Fruit fly (Drosophila melanogaster): Measurements from ENCODE around the gene CG6707.
A peak's percentile ranks its signal among the peaks of the same experiment; 100 is the strongest.

CG6707 gene

dm6 chr3L:9888630-9889130 is 9.7 kb downstream of the CG6707 start, which contains the start of the genes Taf2 and CalpB (continued):
- TF ChIP-seq Hr3 (GFP tag; optimal IDR thresholded peaks at IDR 0.05): peak; percentile 81
- TF ChIP-seq CG33213 (GFP tag; optimal IDR thresholded peaks at IDR 0.05): no peak
- TF ChIP-seq Max (GFP tag; optimal IDR thresholded peaks at IDR 0.05): peak; percentile 54
- peak; percentile 81 for TF ChIP-seq CG4820 (GFP tag; optimal IDR thresholded peaks at IDR 0.05)
- peak; percentile 16 for TF ChIP-seq CG9876 (GFP tag; optimal IDR thresholded peaks at IDR 0.05)
- TF ChIP-seq tll (GFP tag; optimal IDR thresholded peaks at IDR 0.05): peak in 1 of 2 experiments; percentile 57
- no peak for TF ChIP-seq sima (GFP tag; optimal IDR thresholded peaks at IDR 0.05)
- no peak for TF ChIP-seq CG12236 (GFP tag; optimal IDR thresholded peaks at IDR 0.05)
- TF ChIP-seq CG6689 (GFP tag; IDR thresholded peaks at IDR 0.05): peak; percentile 91
- TF ChIP-seq eyg (GFP tag; optimal IDR thresholded peaks at IDR 0.05): no peak
- TF ChIP-seq Adf1 (GFP tag; IDR thresholded peaks at IDR 0.05): no peak
- no peak for TF ChIP-seq MTF-1 (GFP tag; optimal IDR thresholded peaks at IDR 0.05; ENCODE audit: borderline replicate concordance)
- peak; percentile 85 for TF ChIP-seq Rfx (GFP tag; IDR thresholded peaks at IDR 0.05)
- TF ChIP-seq CG13287 (GFP tag; IDR thresholded peaks at IDR 0.05; ENCODE audit: partially characterized antibody): peak; percentile 29
- no peak for TF ChIP-seq CG8765 (GFP tag; IDR thresholded peaks at IDR 0.05)
- no peak for TF ChIP-seq CG6683 (GFP tag; optimal IDR thresholded peaks at IDR 0.05)
- TF ChIP-seq CG7928 (GFP tag; optimal IDR thresholded peaks at IDR 0.05): peak; percentile 97
- TF ChIP-seq B-H1 (GFP tag; IDR thresholded peaks at IDR 0.05): peak; percentile 54
- TF ChIP-seq D (optimal IDR thresholded peaks at IDR 0.05): no peak
- peak; percentile 82 for TF ChIP-seq D (GFP tag; optimal IDR thresholded peaks at IDR 0.05)
- peak; percentile 59; the same call in 2 of the 3 replicates for TF ChIP-seq CG7357 (GFP tag; IDR thresholded peaks at IDR 0.05)
- peak; percentile 42 for TF ChIP-seq slp2 (GFP tag; optimal IDR thresholded peaks at IDR 0.05)
- peak; percentile 62 for TF ChIP-seq CG15011 (GFP tag; optimal IDR thresholded peaks at IDR 0.05)
- peak; percentile 72 for TF ChIP-seq caup (GFP tag; optimal IDR thresholded peaks at IDR 0.05; ENCODE audit: severe bottlenecking)
- TF ChIP-seq CG1792 (GFP tag; optimal IDR thresholded peaks at IDR 0.05): no peak
- TF ChIP-seq Mes4 (GFP tag; optimal IDR thresholded peaks at IDR 0.05): no peak
- no peak for TF ChIP-seq CG18011 (GFP tag; optimal IDR thresholded peaks at IDR 0.05)
- TF ChIP-seq ewg (GFP tag; optimal IDR thresholded peaks at IDR 0.05): peak; percentile 61
- TF ChIP-seq Xbp1 (GFP tag; optimal IDR thresholded peaks at IDR 0.05): peak; percentile 84
- TF ChIP-seq hkb (optimal IDR thresholded peaks at IDR 0.05): no peak
- TF ChIP-seq hkb (GFP tag; IDR thresholded peaks at IDR 0.05): peak; percentile 71
- TF ChIP-seq pnt (GFP tag; optimal IDR thresholded peaks at IDR 0.05): no peak
- TF ChIP-seq H15 (GFP tag; IDR thresholded peaks at IDR 0.05): peak; percentile 49; the same call in 2 of the 3 replicates
- TF ChIP-seq CG6175 (GFP tag; IDR thresholded peaks at IDR 0.05): 0 out of 3 replicates have a peak, but pooled peaks have one; percentile 40
- TF ChIP-seq pho (GFP tag; optimal IDR thresholded peaks at IDR 0.05): peak; percentile 62
- peak; percentile 34; the same call in 1 of the 3 replicates for TF ChIP-seq CG6791 (GFP tag; IDR thresholded peaks at IDR 0.05; ENCODE audit: partially characterized antibody)
- TF ChIP-seq CG3838 (GFP tag; optimal IDR thresholded peaks at IDR 0.05): peak; percentile 34
- TF ChIP-seq CG2116 (GFP tag; optimal IDR thresholded peaks at IDR 0.05): peak; percentile 68
- TF ChIP-seq Antp (GFP tag; optimal IDR thresholded peaks at IDR 0.05): peak; percentile 18
- TF ChIP-seq dan (GFP tag; IDR thresholded peaks at IDR 0.05): no peak
- peak; percentile 42 for TF ChIP-seq CG3163 (GFP tag; optimal IDR thresholded peaks at IDR 0.05)
- TF ChIP-seq oc (tag; optimal IDR thresholded peaks at IDR 0.05): peak; percentile 73
- TF ChIP-seq gt (GFP tag; IDR thresholded peaks at IDR 0.05): no peak
- peak; percentile 2 for TF ChIP-seq emc (GFP tag; optimal IDR thresholded peaks at IDR 0.05)
- no peak for TF ChIP-seq ab (GFP tag; optimal IDR thresholded peaks at IDR 0.05)
- TF ChIP-seq CG10366 (GFP tag; IDR thresholded peaks at IDR 0.05): peak; percentile 74
- no peak for TF ChIP-seq Neu2 (GFP tag; optimal IDR thresholded peaks at IDR 0.05; ENCODE audit: borderline replicate concordance)
- no peak for TF ChIP-seq lov (optimal IDR thresholded peaks at IDR 0.05)
- TF ChIP-seq lov (GFP tag; IDR thresholded peaks at IDR 0.05): no peak
- peak; percentile 39 for TF ChIP-seq ems (GFP tag; optimal IDR thresholded peaks at IDR 0.05)
- TF ChIP-seq CG8089 (GFP tag; optimal IDR thresholded peaks at IDR 0.05): no peak
- no peak for TF ChIP-seq CG1603 (tag; optimal IDR thresholded peaks at IDR 0.05)

Data from whole organism, embryonic.